Worm (Caenorhabditis elegans): ENCODE data around the gene K08D8.2.

Gene K08D8.2

DNA sequence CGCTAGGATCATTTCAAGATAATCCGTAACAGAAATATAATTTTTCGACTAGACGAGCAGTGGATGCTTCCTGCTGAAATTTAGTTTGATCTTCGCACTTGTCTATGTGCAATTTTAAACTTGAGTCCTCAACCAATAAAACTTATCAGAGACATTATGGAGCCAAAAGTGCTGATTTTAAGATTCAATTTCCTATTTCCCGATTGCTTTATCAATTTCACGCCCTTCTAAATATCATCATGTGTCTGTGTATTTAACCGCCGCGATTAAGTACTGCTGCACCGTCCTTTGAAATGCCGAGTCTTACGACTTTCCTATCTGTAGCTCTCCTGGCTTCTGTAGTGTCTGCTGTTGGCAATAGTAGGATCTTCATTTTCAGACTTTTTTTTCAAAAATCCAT, 18.2 kb downstream of the K08D8.2 start, which contains the start of gene C32H11.4:
C32H11.4 (plus strand) TSS at position 238 of the 400 bp plus-strand sequence.
- no peak for TF ChIP-seq unc-62 (GFP tag; optimal IDR thresholded peaks at IDR 0.05)

DNA sequence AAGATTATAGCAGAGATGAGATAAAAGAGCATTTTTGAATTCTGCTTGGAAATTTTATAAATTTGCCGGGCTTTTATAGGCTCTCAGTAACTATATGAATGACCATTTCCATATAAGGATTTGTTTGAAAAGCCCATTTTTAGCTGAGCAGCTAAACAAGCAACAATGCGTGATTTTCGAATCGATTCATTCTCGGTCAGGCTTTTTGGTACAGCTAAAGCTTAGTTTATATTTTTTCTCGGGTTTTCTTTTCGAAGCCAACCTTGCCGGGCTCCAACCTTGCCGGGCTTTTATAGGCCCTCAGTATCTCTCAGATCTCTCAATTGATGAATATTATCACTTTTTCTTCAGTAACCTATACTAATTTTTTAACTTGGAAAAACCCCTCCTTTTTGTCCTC, 21.5 kb downstream of the K08D8.2 start, which contains the start of gene srlf-4:
srlf-4 (minus strand) TSS at position 101 of the 400 bp plus-strand sequence.
- TF ChIP-seq unc-62 (GFP tag; optimal IDR thresholded peaks at IDR 0.05), result no peak

DNA sequence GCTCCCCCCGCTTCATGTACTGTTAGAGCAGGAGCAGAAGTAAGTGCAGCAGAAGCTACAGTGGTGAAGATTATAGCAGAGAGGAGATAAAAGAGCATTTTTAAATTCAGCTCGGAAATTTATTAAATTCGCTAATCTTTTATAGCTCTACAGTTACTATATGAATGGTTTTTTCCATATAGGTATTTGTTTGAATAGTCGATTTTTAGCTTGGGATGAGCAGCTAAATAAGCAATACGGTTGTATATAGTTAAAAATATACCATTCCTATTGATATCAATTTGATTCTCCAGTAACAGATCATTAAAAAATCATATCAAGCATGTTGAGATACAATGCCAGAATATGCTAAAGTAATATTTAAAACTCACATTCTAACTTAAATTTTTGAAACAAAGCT, 23.8 kb downstream of the K08D8.2 start, which contains the start of gene srlf-5:
srlf-5 (minus strand) TSS at position 101 of the 400 bp plus-strand sequence.
- no peak for TF ChIP-seq unc-62 (GFP tag; optimal IDR thresholded peaks at IDR 0.05)

DNA sequence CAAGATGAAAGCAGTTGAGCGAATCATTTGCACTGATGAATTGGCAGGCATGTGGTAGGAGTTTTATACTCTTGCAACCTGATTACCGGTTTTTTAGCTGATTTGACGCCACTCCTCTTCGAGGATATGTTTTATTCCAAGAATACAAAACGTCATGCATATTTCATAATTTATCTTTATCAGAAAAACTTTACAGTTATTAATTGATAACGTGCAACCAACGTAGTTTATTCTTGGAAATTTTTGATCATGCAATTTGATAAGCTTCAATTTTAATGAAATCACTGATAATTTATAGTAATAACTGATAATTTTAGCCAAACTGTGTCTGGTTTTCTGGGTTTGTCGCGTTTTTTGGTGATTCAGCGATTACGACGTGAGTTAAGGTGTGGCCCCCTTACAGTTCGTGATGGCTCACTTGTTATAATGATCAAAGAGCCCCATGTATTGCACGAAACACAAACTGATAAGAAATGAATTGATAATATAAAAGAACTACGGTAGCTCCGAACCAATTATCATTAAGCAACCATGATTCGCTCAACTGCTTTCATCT, 33.4 kb downstream of the K08D8.2 start, which contains the start of the genes cld-1 and dod-21:
cld-1 (minus strand) TSS at position 51 of the 556 bp plus-strand sequence.
dod-21 (plus strand) TSS at position 518 of the 556 bp plus-strand sequence.
- no peak for TF ChIP-seq unc-62 (GFP tag; optimal IDR thresholded peaks at IDR 0.05)

DNA sequence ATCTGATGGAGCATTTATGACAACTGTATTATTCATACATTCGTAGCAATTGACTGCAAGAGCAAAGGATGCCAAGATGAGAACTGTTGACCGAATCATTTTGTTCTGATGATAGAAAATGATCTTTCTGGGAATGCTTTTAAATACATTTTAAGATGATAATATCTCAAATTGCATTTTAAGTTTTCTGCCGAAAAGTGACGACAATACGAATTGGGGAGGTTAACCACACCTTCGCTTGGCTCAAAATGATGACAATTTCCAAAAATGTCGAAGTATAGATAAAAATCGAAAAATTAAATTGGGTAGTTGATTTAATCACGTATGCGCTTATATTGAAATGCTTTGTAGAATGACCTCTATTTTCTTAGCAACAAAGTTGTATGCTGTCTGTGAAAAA, 38.4 kb downstream of the K08D8.2 start, which contains the start of gene dod-24:
dod-24 (minus strand) TSS at position 101 of the 400 bp plus-strand sequence.
- TF ChIP-seq unc-62 (GFP tag; optimal IDR thresholded peaks at IDR 0.05), result no peak

DNA sequence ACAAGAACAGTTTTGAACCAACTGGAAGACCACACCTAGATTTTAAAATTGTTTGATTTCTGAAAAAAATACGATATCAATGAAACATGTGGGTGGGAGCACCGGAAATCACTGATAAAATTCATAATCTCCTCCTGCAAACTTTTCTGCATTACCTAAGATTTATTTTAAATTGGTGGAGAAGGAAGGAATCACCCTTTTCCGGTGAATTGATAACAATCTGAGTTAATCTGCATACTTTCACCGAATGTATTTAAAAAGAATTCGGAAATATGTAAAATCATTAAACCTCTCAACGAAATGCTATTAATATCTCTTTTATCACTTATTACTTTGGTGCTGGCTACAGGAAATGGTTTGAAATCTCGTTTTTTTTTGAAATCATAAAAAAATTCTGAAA, 39.8 kb downstream of the K08D8.2 start, which contains the start of gene dct-19:
dct-19 (plus strand) TSS at position 301 of the 400 bp plus-strand sequence.
- no peak for TF ChIP-seq unc-62 (GFP tag; optimal IDR thresholded peaks at IDR 0.05)

DNA sequence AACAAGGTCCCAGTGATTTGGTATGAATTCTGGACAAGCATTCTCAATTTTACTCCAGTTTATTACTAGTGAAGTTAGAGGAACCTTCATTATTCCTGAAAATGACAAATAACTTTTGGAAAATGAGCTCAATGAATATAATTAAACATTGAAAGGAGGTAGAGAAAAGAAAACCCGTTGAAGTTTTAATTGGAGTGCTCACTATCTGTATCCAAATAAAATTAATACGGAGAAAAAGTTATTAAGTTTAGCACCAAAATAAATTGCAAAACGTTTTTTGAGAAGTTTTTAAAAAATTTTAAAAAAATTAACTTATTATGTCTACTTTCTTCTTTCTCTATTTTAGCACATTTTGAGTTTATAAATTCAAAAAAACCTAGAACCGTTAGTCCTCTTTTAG, 43.6 kb downstream of the K08D8.2 start, which contains the start of gene F55G11.1:
F55G11.1 (minus strand) TSS at position 101 of the 400 bp plus-strand sequence.
- TF ChIP-seq unc-62 (GFP tag; optimal IDR thresholded peaks at IDR 0.05), result no peak

DNA sequence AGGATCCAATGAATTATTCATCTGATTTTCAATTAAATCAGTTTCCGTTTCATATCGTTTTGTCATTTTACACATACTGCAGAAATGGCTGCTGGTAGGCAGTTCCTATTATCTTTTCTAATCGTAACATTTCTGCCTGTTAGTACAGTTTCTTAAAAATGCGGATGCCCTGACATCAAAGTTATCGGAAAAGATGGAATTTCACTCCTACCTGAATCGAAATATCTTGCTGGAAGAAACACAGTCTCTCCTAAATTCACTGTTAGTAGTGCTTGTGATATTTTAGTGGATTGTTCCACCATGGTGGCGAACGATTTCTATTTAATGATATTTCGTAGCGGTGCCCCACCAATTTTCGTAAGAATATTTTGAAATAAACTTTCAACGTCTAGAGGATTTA, 45.6 kb downstream of the K08D8.2 start, which contains the start of gene F55G11.10:
F55G11.10 (plus strand) TSS at position 301 of the 400 bp plus-strand sequence.
- TF ChIP-seq unc-62 (GFP tag; optimal IDR thresholded peaks at IDR 0.05), result no peak
